Worm (Caenorhabditis elegans): Measurements from ENCODE around the gene edg-1.

Gene edg-1

ce11 chrIV:11314885-11315284 lies 5.7 kb upstream of the edg-1 start, which contains the start of the genes B0035.3, B0035.22 and pfd-4 (continued):
- no peak for TF ChIP-seq dmd-4 (tag; optimal IDR thresholded peaks at IDR 0.05)
- TF ChIP-seq ZK546.5 (tag; optimal IDR thresholded peaks at IDR 0.05): no peak
- TF ChIP-seq nhr-6 (tag; optimal IDR thresholded peaks at IDR 0.05): no peak
- no peak for TF ChIP-seq nhr-77 (tag; optimal IDR thresholded peaks at IDR 0.05)
- no peak for TF ChIP-seq skn-1 (tag; optimal IDR thresholded peaks at IDR 0.05)
- no peak for TF ChIP-seq ceh-82 (tag; optimal IDR thresholded peaks at IDR 0.05)
- TF ChIP-seq unc-55 (GFP tag; optimal IDR thresholded peaks at IDR 0.05): peak; percentile 76
- no peak for TF ChIP-seq unc-39 (tag; optimal IDR thresholded peaks at IDR 0.05)
- no peak for TF ChIP-seq egl-27 (tag; optimal IDR thresholded peaks at IDR 0.05)
- TF ChIP-seq sma-9 (GFP tag; optimal IDR thresholded peaks at IDR 0.05): peak; percentile 66
- TF ChIP-seq sma-9 (tag; optimal IDR thresholded peaks at IDR 0.05): no peak
- no peak for TF ChIP-seq snpc-4 (tag; optimal IDR thresholded peaks at IDR 0.05)
- TF ChIP-seq nhr-25 (tag; optimal IDR thresholded peaks at IDR 0.05): no peak
- TF ChIP-seq lin-13 (GFP tag; optimal IDR thresholded peaks at IDR 0.05): peak; percentile 36
- TF ChIP-seq ztf-1 (GFP tag; conservative IDR thresholded peaks at IDR 0.05): no peak
- peak; percentile 73 for TF ChIP-seq C34F6.9 (tag; optimal IDR thresholded peaks at IDR 0.05)
- no peak for TF ChIP-seq mbf-1 (tag; optimal IDR thresholded peaks at IDR 0.05)
- TF ChIP-seq nhr-237 (tag; optimal IDR thresholded peaks at IDR 0.05): no peak
- TF ChIP-seq zag-1 (tag; optimal IDR thresholded peaks at IDR 0.05): no peak
- TF ChIP-seq sma-3 (GFP tag; optimal IDR thresholded peaks at IDR 0.05): peak; percentile 53
- TF ChIP-seq F13H6.1 (tag; optimal IDR thresholded peaks at IDR 0.05): peak; percentile 50
- no peak for TF ChIP-seq nhr-10 (tag; optimal IDR thresholded peaks at IDR 0.05)
- peak; percentile 72 for TF ChIP-seq crh-2 (tag; optimal IDR thresholded peaks at IDR 0.05)
- TF ChIP-seq lin-11 (tag; optimal IDR thresholded peaks at IDR 0.05): no peak

ce11 chrIV:11315688-11316087 lies 4.9 kb upstream of the edg-1 start:
- TF ChIP-seq mdl-1 (tag; optimal IDR thresholded peaks at IDR 0.05) (no peak), R02D3.7 (tag; optimal IDR thresholded peaks at IDR 0.05) (no peak), gmeb-1 (tag; optimal IDR thresholded peaks at IDR 0.05) (no peak), unc-39 (tag; optimal IDR thresholded peaks at IDR 0.05) (no peak), lin-39 (tag; optimal IDR thresholded peaks at IDR 0.05) (no peak), blmp-1 (tag; optimal IDR thresholded peaks at IDR 0.05; ENCODE audit: insufficient read depth) (no peak), lin-13 (GFP tag; optimal IDR thresholded peaks at IDR 0.05) (no peak), lin-11 (tag; optimal IDR thresholded peaks at IDR 0.05) (no peak), ceh-16 (tag; optimal IDR thresholded peaks at IDR 0.05) (no peak), ztf-11 (tag; optimal IDR thresholded peaks at IDR 0.05) (no peak), nhr-77 (tag; optimal IDR thresholded peaks at IDR 0.05) (no peak), snpc-4 (tag; optimal IDR thresholded peaks at IDR 0.05) (no peak), elt-1 (tag; optimal IDR thresholded peaks at IDR 0.05) (no peak), alr-1 (tag; optimal IDR thresholded peaks at IDR 0.05) (no peak), nhr-237 (tag; optimal IDR thresholded peaks at IDR 0.05) (no peak)

ce11 chrIV:11316106-11316505 lies 4.5 kb upstream of the edg-1 start:
- TF ChIP-seq elt-1 (tag; optimal IDR thresholded peaks at IDR 0.05) (no peak), lsy-2 (tag; optimal IDR thresholded peaks at IDR 0.05) (peak in 1 of 2 experiments; percentile 0)

- no peak for TF ChIP-seq crh-2 (tag; optimal IDR thresholded peaks at IDR 0.05)
- TF ChIP-seq gmeb-1 (tag; optimal IDR thresholded peaks at IDR 0.05): no peak
- no peak for TF ChIP-seq nhr-237 (tag; optimal IDR thresholded peaks at IDR 0.05)
- no peak for TF ChIP-seq nhr-23 (tag; optimal IDR thresholded peaks at IDR 0.05)
- no peak for TF ChIP-seq skn-1 (tag; optimal IDR thresholded peaks at IDR 0.05)
- no peak for TF ChIP-seq sma-3 (GFP tag; optimal IDR thresholded peaks at IDR 0.05)
- TF ChIP-seq ZK546.5 (tag; optimal IDR thresholded peaks at IDR 0.05): no peak
Measured at ce11 chrIV:11316640-11317039, 4.0 kb upstream of the edg-1 start.

ce11 chrIV:11317119-11317518 lies 3.5 kb upstream of the edg-1 start, which contains the start of gene gspd-1:
Gene gspd-1 (plus strand): TSS chrIV:11317419.
- TF ChIP-seq ztf-4 (tag; optimal IDR thresholded peaks at IDR 0.05) (no peak), ceh-82 (tag; optimal IDR thresholded peaks at IDR 0.05) (no peak), lin-11 (tag; optimal IDR thresholded peaks at IDR 0.05) (no peak), unc-55 (GFP tag; optimal IDR thresholded peaks at IDR 0.05) (no peak), lsy-2 (tag; optimal IDR thresholded peaks at IDR 0.05) (no peak), alr-1 (tag; optimal IDR thresholded peaks at IDR 0.05) (no peak), nhr-11 (tag; optimal IDR thresholded peaks at IDR 0.05) (no peak), ztf-1 (GFP tag; conservative IDR thresholded peaks at IDR 0.05) (no peak), ama-1 (optimal IDR thresholded peaks at IDR 0.05) (no peak), nhr-6 (tag; optimal IDR thresholded peaks at IDR 0.05) (no peak)

Measured in whole organism, L2 larva.